Worm (Caenorhabditis elegans): ENCODE results near the gene Y45F10C.4.

Y45F10C.4 gene

ce11 chrIV:13647558-13647957 lies 16.4 kb downstream of the Y45F10C.4 start, which contains the start of gene ule-4:
Gene ule-4, minus strand, starts transcription at chrIV:13647658.
- TF ChIP-seq ceh-16 (tag; optimal IDR thresholded peaks at IDR 0.05) (no peak), elt-1 (tag; optimal IDR thresholded peaks at IDR 0.05) (no peak), sma-3 (GFP tag; optimal IDR thresholded peaks at IDR 0.05) (no peak), nhr-23 (tag; optimal IDR thresholded peaks at IDR 0.05) (no peak), lsy-2 (tag; optimal IDR thresholded peaks at IDR 0.05) (no peak), nhr-6 (tag; optimal IDR thresholded peaks at IDR 0.05) (no peak), F13H6.1 (tag; optimal IDR thresholded peaks at IDR 0.05) (no peak), zag-1 (tag; optimal IDR thresholded peaks at IDR 0.05) (no peak), aly-2 (tag; optimal IDR thresholded peaks at IDR 0.05) (no peak), peb-1 (tag; optimal IDR thresholded peaks at IDR 0.05) (no peak), ama-1 (optimal IDR thresholded peaks at IDR 0.05) (no peak), sem-4 (tag; optimal IDR thresholded peaks at IDR 0.05) (no peak), lin-39 (tag; optimal IDR thresholded peaks at IDR 0.05) (no peak), skn-1 (tag; optimal IDR thresholded peaks at IDR 0.05) (no peak), lin-13 (GFP tag; optimal IDR thresholded peaks at IDR 0.05) (no peak)

- TF ChIP-seq elt-3 (tag; optimal IDR thresholded peaks at IDR 0.05) (no peak), sma-3 (GFP tag; optimal IDR thresholded peaks at IDR 0.05) (no peak), nhr-237 (tag; optimal IDR thresholded peaks at IDR 0.05) (no peak), crh-2 (tag; optimal IDR thresholded peaks at IDR 0.05) (no peak), mdl-1 (tag; optimal IDR thresholded peaks at IDR 0.05) (no peak), fos-1 (tag; optimal IDR thresholded peaks at IDR 0.05) (no peak), nhr-11 (tag; optimal IDR thresholded peaks at IDR 0.05) (no peak), nhr-12 (tag; optimal IDR thresholded peaks at IDR 0.05) (no peak), aly-2 (tag; optimal IDR thresholded peaks at IDR 0.05) (no peak), lin-39 (tag; optimal IDR thresholded peaks at IDR 0.05) (no peak), ZK546.5 (tag; optimal IDR thresholded peaks at IDR 0.05) (no peak), alr-1 (tag; optimal IDR thresholded peaks at IDR 0.05) (no peak), C34F6.9 (tag; optimal IDR thresholded peaks at IDR 0.05) (no peak), unc-39 (tag; optimal IDR thresholded peaks at IDR 0.05) (no peak)
Measured at ce11 chrIV:13645823-13646222, 18.2 kb downstream of the Y45F10C.4 start, which contains the start of gene srz-29. Gene srz-29, minus strand, starts transcription at chrIV:13645923.

ce11 chrIV:13639027-13639426 lies 25.0 kb downstream of the Y45F10C.4 start, which contains the start of gene ugt-22:
Gene ugt-22, plus strand, starts transcription at chrIV:13639260.
- TF ChIP-seq fos-1 (tag; optimal IDR thresholded peaks at IDR 0.05) (peak; percentile 73), crh-2 (tag; optimal IDR thresholded peaks at IDR 0.05) (no peak), lsy-2 (tag; optimal IDR thresholded peaks at IDR 0.05) (no peak), ceh-16 (tag; optimal IDR thresholded peaks at IDR 0.05) (no peak), mbf-1 (tag; optimal IDR thresholded peaks at IDR 0.05) (no peak), gmeb-1 (tag; optimal IDR thresholded peaks at IDR 0.05) (peak; percentile 15), mab-5 (tag; optimal IDR thresholded peaks at IDR 0.05) (no peak), skn-1 (tag; optimal IDR thresholded peaks at IDR 0.05) (peak; percentile 68), lin-39 (tag; optimal IDR thresholded peaks at IDR 0.05) (no peak)

ce11 chrIV:13636975-13637374 lies 27.0 kb downstream of the Y45F10C.4 start, which contains the start of gene C08F11.7:
Gene C08F11.7, plus strand, starts transcription at chrIV:13637275.
- TF ChIP-seq ceh-82 (tag; optimal IDR thresholded peaks at IDR 0.05) (no peak), sma-9 (GFP tag; optimal IDR thresholded peaks at IDR 0.05) (no peak), sma-9 (tag; optimal IDR thresholded peaks at IDR 0.05) (no peak), lin-39 (tag; optimal IDR thresholded peaks at IDR 0.05) (no peak), F13H6.1 (tag; optimal IDR thresholded peaks at IDR 0.05) (no peak), elt-1 (tag; optimal IDR thresholded peaks at IDR 0.05) (no peak), ceh-16 (tag; optimal IDR thresholded peaks at IDR 0.05) (no peak), snpc-4 (tag; optimal IDR thresholded peaks at IDR 0.05) (no peak), mbf-1 (tag; optimal IDR thresholded peaks at IDR 0.05) (no peak), dmd-4 (tag; optimal IDR thresholded peaks at IDR 0.05) (no peak), mdl-1 (tag; optimal IDR thresholded peaks at IDR 0.05) (no peak), skn-1 (tag; optimal IDR thresholded peaks at IDR 0.05) (no peak), ZK546.5 (tag; optimal IDR thresholded peaks at IDR 0.05) (no peak), nhr-237 (tag; optimal IDR thresholded peaks at IDR 0.05) (no peak), gmeb-1 (tag; optimal IDR thresholded peaks at IDR 0.05) (no peak), aly-2 (tag; optimal IDR thresholded peaks at IDR 0.05) (no peak), nhr-25 (tag; optimal IDR thresholded peaks at IDR 0.05) (no peak), nhr-11 (tag; optimal IDR thresholded peaks at IDR 0.05) (no peak), nhr-23 (tag; optimal IDR thresholded peaks at IDR 0.05) (no peak)

ce11 chrIV:13633165-13633564 lies 30.8 kb downstream of the Y45F10C.4 start, which contains the start of gene fbxa-98:
Gene fbxa-98, plus strand, starts transcription at chrIV:13633407.
- no peak for TF ChIP-seq peb-1 (tag; optimal IDR thresholded peaks at IDR 0.05)

Measured in whole organism, L2 larva.